Worm (Caenorhabditis elegans) whole organism, L1 larva: ENCODE data around the gene C06A1.6.
A peak's percentile ranks its signal among the peaks of the same experiment; 100 is the strongest.

Source experiments
- C04F5.9 ChIP-seq: sonication (generic microtip); optimal IDR thresholded peaks from 2 replicates; lab custom pipeline; 2016; ENCODE audit warnings: missing genetic modification characterization, missing compliant biosample characterization
- C16A3.4 ChIP-seq: fragments of 150-350 bp; optimal IDR thresholded peaks from 2 replicates; lab custom pipeline; 2014; ENCODE audit warnings: missing biosample characterization, missing genetic modification characterization
- C34B4.2 ChIP-seq: sonication (generic microtip); optimal IDR thresholded peaks from 2 replicates; lab custom pipeline; 2017; ENCODE audit warnings: mild to moderate bottlenecking, missing genetic modification characterization, missing compliant biosample characterization
- F16B12.6 ChIP-seq: fragments of 150-350 bp; optimal IDR thresholded peaks from 2 replicates; lab custom pipeline; 2014; ENCODE audit warnings: missing biosample characterization, missing genetic modification characterization
- aly-2 ChIP-seq: fragments of 150-350 bp; optimal IDR thresholded peaks from 2 replicates; lab custom pipeline; 2014; ENCODE audit warnings: missing biosample characterization, missing genetic modification characterization
- blmp-1 ChIP-seq: fragments of 150-350 bp; optimal IDR thresholded peaks from 2 replicates; lab custom pipeline; 2014; ENCODE audit warnings: missing biosample characterization, missing genetic modification characterization
- ceh-8 ChIP-seq: fragments of 200-800 bp; sonication (Bioruptor generic); optimal IDR thresholded peaks from 2 replicates; lab custom pipeline; 2018; ENCODE audit warnings: mild to moderate bottlenecking, missing genetic modification characterization, moderate library complexity, missing compliant biosample characterization
- ceh-82 ChIP-seq, 3 experiments: fragments of 150-350 bp in 1 of 3; sonication (generic microtip) in 2 of 3; optimal IDR thresholded peaks; 2 replicates each; lab custom pipeline; 2014 to 2017; ENCODE audit warnings: missing biosample characterization in 3 of 3, missing genetic modification characterization in 3 of 3
- dpl-1 ChIP-seq, 3 experiments: fragments of 150-350 bp in 2 of 3; sonication (generic microtip) in 1 of 3; optimal IDR thresholded peaks; 2 replicates each; lab custom pipeline; 2014 to 2017; ENCODE audit warnings: missing biosample characterization in 3 of 3, missing genetic modification characterization in 3 of 3, missing genetic modification reagents in 3 of 3
- efl-1 ChIP-seq, 4 experiments: fragments of 150-350 bp; optimal IDR thresholded peaks in 3 of 4; peaks in 1 of 4; 1 replicate in 1 of 4; 2 replicates in 3 of 4; lab custom pipeline; 2014; ENCODE audit warnings: missing biosample characterization in 2 of 4, missing genetic modification characterization in 2 of 4, missing genetic modification reagents in 2 of 4
- elt-3 ChIP-seq, 6 experiments: fragments of 150-350 bp in 1 of 6; sonication (generic microtip); optimal IDR thresholded peaks; 2 replicates each; lab custom pipeline; 2017 to 2018; ENCODE audit warnings: missing biosample characterization in 6 of 6, missing genetic modification characterization in 6 of 6, inconsistent platforms in 1 of 6
- fkh-10 ChIP-seq: sonication (generic microtip); optimal IDR thresholded peaks from 2 replicates; lab custom pipeline; 2017; ENCODE audit warnings: missing biosample characterization, missing genetic modification reagents, missing genetic modification characterization
- grh-1 ChIP-seq: fragments of 200-800 bp; sonication (Bioruptor generic); IDR thresholded peaks from 2 replicates; pipeline ENCODE4 v1.3.6; 2022; ENCODE audit warnings: missing genetic modification reagents, missing genetic modification characterization, missing compliant biosample characterization
- hlh-17 ChIP-seq: fragments of 200-800 bp; sonication (Bioruptor generic); optimal IDR thresholded peaks from 2 replicates; lab custom pipeline; 2018; ENCODE audit warnings: missing genetic modification characterization, mild to moderate bottlenecking, missing compliant biosample characterization, moderate library complexity, borderline replicate concordance
- hlh-4 ChIP-seq: sonication (generic microtip); optimal IDR thresholded peaks from 2 replicates; lab custom pipeline; 2016; ENCODE audit warnings: mild to moderate bottlenecking, missing genetic modification characterization, missing compliant biosample characterization
- irx-1 ChIP-seq: sonication (generic microtip); optimal IDR thresholded peaks from 2 replicates; lab custom pipeline; 2016; ENCODE audit warnings: missing genetic modification characterization, missing compliant biosample characterization
- isw-1 ChIP-seq: fragments of 200-800 bp; sonication (Bioruptor generic); IDR thresholded peaks from 2 replicates; pipeline ENCODE4 v1.3.6; 2022; ENCODE audit warnings: missing genetic modification characterization, missing compliant biosample characterization
- lin-13 ChIP-seq: fragments of 150-350 bp; optimal IDR thresholded peaks from 2 replicates; lab custom pipeline; 2014; ENCODE audit warnings: missing biosample characterization, missing genetic modification reagents, missing genetic modification characterization
- lin-14 ChIP-seq: fragments of 200-800 bp; sonication (Bioruptor generic); optimal IDR thresholded peaks from 2 replicates; lab custom pipeline; 2018; ENCODE audit warnings: mild to moderate bottlenecking, missing genetic modification characterization, moderate library complexity, missing compliant biosample characterization
- lin-35 ChIP-seq, 2 experiments: fragments of 150-350 bp; optimal IDR thresholded peaks; 2 replicates each; lab custom pipeline; 2014; ENCODE audit warnings: missing biosample characterization in 2 of 2, missing genetic modification characterization in 2 of 2, missing genetic modification reagents in 2 of 2
- lin-39 ChIP-seq: fragments of 150-350 bp; optimal IDR thresholded peaks from 2 replicates; lab custom pipeline; 2014; ENCODE audit warnings: missing biosample characterization, missing genetic modification reagents, missing genetic modification characterization
- lir-3 ChIP-seq: sonication (generic microtip); optimal IDR thresholded peaks from 2 replicates; lab custom pipeline; 2016; ENCODE audit warnings: mild to moderate bottlenecking, missing genetic modification characterization, moderate library complexity, missing compliant biosample characterization; ENCODE audit not compliant: poor library complexity
- lsy-2 ChIP-seq, 2 experiments: fragments of 150-350 bp; optimal IDR thresholded peaks; 2 replicates each; lab custom pipeline; 2014; ENCODE audit warnings: missing biosample characterization in 2 of 2, missing genetic modification characterization in 2 of 2
- nhr-11 ChIP-seq: fragments of 150-350 bp; optimal IDR thresholded peaks from 2 replicates; lab custom pipeline; 2014; ENCODE audit warnings: missing biosample characterization, missing genetic modification characterization
- nhr-19 ChIP-seq: fragments of 200-800 bp; sonication (Bioruptor generic); conservative IDR thresholded peaks from 2 replicates; pipeline ENCODE4 v1.3.6; 2022; ENCODE audit warnings: missing genetic modification characterization, missing compliant biosample characterization
- nhr-237 ChIP-seq: fragments of 150-350 bp; optimal IDR thresholded peaks from 2 replicates; lab custom pipeline; 2014; ENCODE audit warnings: missing biosample characterization, missing genetic modification characterization
- nhr-47 ChIP-seq: sonication (generic microtip); optimal IDR thresholded peaks from 2 replicates; lab custom pipeline; 2016; ENCODE audit warnings: mild to moderate bottlenecking, missing genetic modification characterization, moderate library complexity, missing compliant biosample characterization
- nhr-71 ChIP-seq: sonication (generic microtip); optimal IDR thresholded peaks from 2 replicates; lab custom pipeline; 2016; ENCODE audit warnings: mild to moderate bottlenecking, missing genetic modification characterization, moderate library complexity, missing compliant biosample characterization
- nhr-85 ChIP-seq: sonication (generic microtip); peaks from one replicate; lab custom pipeline; 2016; ENCODE audit warnings: missing genetic modification characterization, inconsistent platforms, missing compliant biosample characterization
- nhr-90 ChIP-seq: sonication (generic microtip); optimal IDR thresholded peaks from 2 replicates; lab custom pipeline; 2016; ENCODE audit warnings: mild to moderate bottlenecking, missing genetic modification characterization, missing compliant biosample characterization; ENCODE audit not compliant: poor library complexity
- pag-3 ChIP-seq: sonication (generic microtip); optimal IDR thresholded peaks from 2 replicates; lab custom pipeline; 2017; ENCODE audit warnings: missing genetic modification characterization, mild to moderate bottlenecking, missing compliant biosample characterization, antibody characterized with exemption, borderline replicate concordance; ENCODE audit not compliant: insufficient read depth
- pax-3 ChIP-seq: fragments of 200-800 bp; sonication (Bioruptor generic); optimal IDR thresholded peaks from 2 replicates; lab custom pipeline; 2018; ENCODE audit warnings: mild to moderate bottlenecking, missing genetic modification characterization, moderate library complexity, missing compliant biosample characterization
- rnt-1 ChIP-seq: sonication (generic microtip); optimal IDR thresholded peaks from 2 replicates; lab custom pipeline; 2016; ENCODE audit warnings: mild to moderate bottlenecking, missing genetic modification characterization, moderate library complexity, missing compliant biosample characterization
- snpc-4 ChIP-seq: fragments of 150-350 bp; optimal IDR thresholded peaks from 2 replicates; lab custom pipeline; 2014; ENCODE audit warnings: missing biosample characterization, missing genetic modification characterization
- snu-23 ChIP-seq: sonication (generic microtip); optimal IDR thresholded peaks from 2 replicates; lab custom pipeline; 2016; ENCODE audit warnings: missing genetic modification characterization, missing compliant biosample characterization
- tbx-2 ChIP-seq: sonication (generic microtip); optimal IDR thresholded peaks from 2 replicates; lab custom pipeline; 2016; ENCODE audit warnings: missing genetic modification characterization, missing compliant biosample characterization
- unc-30 ChIP-seq: sonication (generic microtip); optimal IDR thresholded peaks from 2 replicates; lab custom pipeline; 2017; ENCODE audit warnings: missing biosample characterization, missing genetic modification characterization
- unc-86 ChIP-seq: sonication (generic microtip); optimal IDR thresholded peaks from 2 replicates; lab custom pipeline; 2016; ENCODE audit warnings: missing genetic modification characterization, missing compliant biosample characterization
- xbp-1 ChIP-seq: sonication (generic microtip); optimal IDR thresholded peaks from 2 replicates; lab custom pipeline; 2016; ENCODE audit warnings: missing genetic modification characterization, missing compliant biosample characterization
- zag-1 ChIP-seq: fragments of 150-350 bp; optimal IDR thresholded peaks from 2 replicates; lab custom pipeline; 2014; ENCODE audit warnings: missing biosample characterization, missing genetic modification characterization
- zip-4 ChIP-seq: fragments of 200-800 bp; sonication (Bioruptor generic); optimal IDR thresholded peaks from 2 replicates; lab custom pipeline; 2018; ENCODE audit warnings: mild to moderate bottlenecking, missing genetic modification characterization, moderate library complexity, missing compliant biosample characterization

Gene C06A1.6

DNA sequence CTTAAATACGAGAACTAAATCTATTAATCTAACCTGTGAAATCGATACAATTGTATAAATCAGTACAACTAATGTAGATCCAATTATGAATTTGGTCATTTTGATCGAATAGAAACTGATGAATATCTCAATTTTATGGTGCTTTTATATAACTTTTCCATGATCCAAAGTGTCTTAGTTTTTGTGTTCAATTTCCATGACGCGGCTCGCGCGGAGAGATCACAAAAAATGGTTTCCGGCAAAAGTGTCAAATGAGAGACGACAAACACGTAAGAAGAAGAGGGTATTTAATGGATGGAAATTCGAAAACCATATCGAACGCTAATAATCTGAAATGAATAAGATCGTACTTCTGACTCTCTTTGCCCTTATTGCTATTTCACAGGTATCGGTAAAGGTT lies at the start of gene C06A1.6, which contains the start of gene C06A1.7:
Gene C06A1.6, minus strand, starts transcription at position 101 of the 400 bp plus-strand sequence.
Gene C06A1.7, plus strand, starts transcription at position 314 of the 400 bp plus-strand sequence.
- TF ChIP-seq C04F5.9 (tag; lab: Kevin White, UChicago) (no peak), rnt-1 (no peak), nhr-237 (no peak), efl-1 (optimal IDR thresholded peaks at IDR 0.05; lab: Kevin White, UChicago) (no peak), efl-1 (GFP tag; optimal IDR thresholded peaks at IDR 0.05 in 1 of 2; lab: Kevin White, UChicago) (peak in 1 of 2 experiments; percentile 30), zip-4 (GFP tag; lab: Kevin White, UChicago) (no peak), lin-39 (tag; lab: Kevin White, UChicago) (no peak), nhr-90 (tag; lab: Kevin White, UChicago) (no peak)

DNA sequence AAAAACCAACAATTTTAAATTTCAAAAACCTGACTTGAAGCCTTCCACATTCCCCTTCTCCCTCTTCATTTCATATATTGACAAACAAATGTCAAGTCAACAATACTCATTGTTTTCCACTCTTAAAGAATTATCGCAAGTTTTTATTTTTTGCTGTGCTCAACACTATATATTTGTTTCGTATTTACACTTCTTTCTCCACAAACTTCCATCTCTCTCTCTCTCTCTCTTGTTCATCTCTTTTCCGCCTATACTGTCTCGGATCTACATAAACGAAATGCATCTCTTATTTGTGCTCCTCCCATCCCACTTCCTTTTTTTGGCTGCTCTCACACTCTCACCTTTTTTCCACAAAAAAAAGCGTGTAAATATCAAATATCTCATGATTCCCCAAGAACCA lies 48.3 kb upstream of the C06A1.6 start, which contains the start of gene C14A4.12:
Gene C14A4.12, plus strand, starts transcription at position 301 of the 400 bp plus-strand sequence.
- no peak for TF ChIP-seq nhr-11 (tag; lab: Kevin White, UChicago)
- no peak for TF ChIP-seq nhr-47
- no peak for TF ChIP-seq C34B4.2 (tag; lab: Kevin White, UChicago)
- no peak for TF ChIP-seq ceh-82 (tag; optimal IDR thresholded peaks at IDR 0.05; lab: Kevin White, UChicago)
- no peak for TF ChIP-seq fkh-10 (GFP tag; lab: Kevin White, UChicago)
- no peak for TF ChIP-seq lir-3 (tag; lab: Kevin White, UChicago)
- TF ChIP-seq tbx-2 (tag; lab: Kevin White, UChicago), result no peak
- no peak for TF ChIP-seq pax-3 (tag; lab: Kevin White, UChicago)
- no peak for TF ChIP-seq nhr-71 (tag; lab: Kevin White, UChicago)
- no peak for TF ChIP-seq ceh-8 (GFP tag; lab: Kevin White, UChicago)
- no peak for TF ChIP-seq elt-3 (tag; optimal IDR thresholded peaks at IDR 0.05; lab: Kevin White, UChicago)
- TF ChIP-seq zag-1 (tag; lab: Kevin White, UChicago), result no peak
- no peak for TF ChIP-seq hlh-17 (GFP tag; lab: Kevin White, UChicago)
- TF ChIP-seq xbp-1 (tag; lab: Kevin White, UChicago), result no peak
- no peak for TF ChIP-seq isw-1 (GFP tag; lab: Robert Waterston, UW)
- TF ChIP-seq irx-1 (tag; lab: Kevin White, UChicago), result no peak
- TF ChIP-seq lin-14, result no peak
- no peak for TF ChIP-seq snpc-4 (tag; lab: Kevin White, UChicago)
- TF ChIP-seq aly-2 (tag; lab: Kevin White, UChicago), result no peak
- TF ChIP-seq, all 84 proteins: peak for 0

DNA sequence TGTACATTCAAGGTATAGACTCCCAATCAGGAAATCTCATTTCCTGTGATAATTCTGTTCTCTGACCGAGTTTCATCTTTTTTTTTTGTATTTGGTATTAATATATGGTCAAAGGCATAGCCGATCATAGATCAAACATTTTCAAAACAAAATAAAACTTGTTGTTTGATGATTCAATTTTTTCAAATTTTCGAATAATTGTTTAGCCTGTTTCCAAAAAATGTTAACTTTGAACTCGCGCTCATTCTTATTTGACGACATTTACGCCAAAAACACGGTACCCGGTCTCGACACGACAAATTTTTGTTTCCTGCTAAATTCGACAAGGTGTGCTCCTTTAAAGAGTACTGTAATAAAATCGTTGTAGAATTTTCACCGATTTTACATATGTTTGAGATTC lies 44.3 kb upstream of the C06A1.6 start:
- no peak for TF ChIP-seq grh-1 (GFP tag; lab: Robert Waterston, UW)
- no peak for TF ChIP-seq efl-1 (optimal IDR thresholded peaks at IDR 0.05; lab: Kevin White, UChicago)
- TF ChIP-seq efl-1 (GFP tag; optimal IDR thresholded peaks at IDR 0.05 in 1 of 2; lab: Kevin White, UChicago), result peak in 1 of 2 experiments; percentile 65
- no peak for TF ChIP-seq unc-86 (tag; lab: Kevin White, UChicago)

DNA sequence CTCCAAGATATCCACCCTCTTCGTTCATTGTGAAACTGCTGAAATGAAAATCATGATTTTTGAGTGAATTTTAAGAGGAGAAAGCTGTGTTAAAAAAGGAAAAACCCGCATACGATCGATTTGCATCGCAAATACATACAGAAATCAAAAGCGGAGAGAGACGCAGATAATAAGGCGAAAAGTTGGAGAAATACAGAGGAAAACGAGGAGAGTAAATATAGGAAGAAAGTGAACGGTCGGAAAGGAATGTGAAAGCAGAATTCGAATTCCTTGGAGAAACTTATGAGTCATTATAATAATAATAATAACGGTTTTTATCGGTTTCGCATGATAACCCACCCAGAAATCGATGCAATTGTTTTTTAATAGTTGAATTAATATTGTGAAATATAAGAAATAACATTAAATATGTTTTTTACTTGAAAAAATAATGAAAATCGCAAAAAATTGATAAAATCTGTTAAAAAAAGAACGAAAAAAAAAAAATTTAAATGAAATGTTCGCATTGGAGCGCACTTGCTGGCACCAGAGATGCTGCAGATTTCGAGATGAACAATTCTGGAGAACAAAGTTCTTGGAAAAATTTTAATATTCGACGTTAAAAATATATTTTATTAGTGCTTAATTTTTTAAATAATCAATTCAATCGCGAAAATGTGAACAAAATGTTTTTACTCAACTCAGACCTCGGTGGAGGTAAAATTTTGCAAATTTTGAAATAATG lies 42.9 kb upstream of the C06A1.6 start, which contains the start of gene ccm-3:
Gene ccm-3, minus strand, starts transcription at position 38 of the 724 bp plus-strand sequence.
- peak; percentile 98 for TF ChIP-seq blmp-1 (tag; lab: Kevin White, UChicago)
- peak; percentile 63 for TF ChIP-seq lin-14
- peak; percentile 26 to 62 (median 34) for TF ChIP-seq dpl-1 (GFP tag; optimal IDR thresholded peaks at IDR 0.05; lab: Kevin White, UChicago)
- peak; percentile 23 for TF ChIP-seq xbp-1 (tag; lab: Kevin White, UChicago)
- TF ChIP-seq unc-30 (tag; lab: Kevin White, UChicago), result no peak
- peak in 2 of 3 experiments; percentile 15 to 54 for TF ChIP-seq ceh-82 (tag; optimal IDR thresholded peaks at IDR 0.05; lab: Kevin White, UChicago)
- peak; percentile 42 for TF ChIP-seq rnt-1
- peak; percentile 3 for TF ChIP-seq F16B12.6 (tag; lab: Kevin White, UChicago)
- no peak for TF ChIP-seq zag-1 (tag; lab: Kevin White, UChicago)
- TF ChIP-seq lin-35 (GFP tag; optimal IDR thresholded peaks at IDR 0.05; lab: Kevin White, UChicago), result peak; percentile 46 to 51
- TF ChIP-seq nhr-71 (tag; lab: Kevin White, UChicago), result peak; percentile 52
- peak; percentile 11 for TF ChIP-seq snu-23 (GFP tag; lab: Kevin White, UChicago)
- TF ChIP-seq unc-86 (tag; lab: Kevin White, UChicago), result peak; percentile 1
- TF ChIP-seq lsy-2 (tag; optimal IDR thresholded peaks at IDR 0.05; lab: Kevin White, UChicago), result peak; percentile 15 to 77
- TF ChIP-seq nhr-47, result peak; percentile 30
- no peak for TF ChIP-seq nhr-237
- peak; percentile 3 for TF ChIP-seq fkh-10 (GFP tag; lab: Kevin White, UChicago)
- peak; percentile 43 to 52 for TF ChIP-seq efl-1 (optimal IDR thresholded peaks at IDR 0.05; lab: Kevin White, UChicago)
- peak in 1 of 2 experiments; percentile 45 for TF ChIP-seq efl-1 (GFP tag; optimal IDR thresholded peaks at IDR 0.05 in 1 of 2; lab: Kevin White, UChicago)
- no peak for TF ChIP-seq nhr-85 (tag; lab: Kevin White, UChicago)
- TF ChIP-seq C16A3.4 (tag; lab: Kevin White, UChicago), result peak; percentile 50
- no peak for TF ChIP-seq hlh-4 (tag; lab: Kevin White, UChicago)
- no peak for TF ChIP-seq irx-1 (tag; lab: Kevin White, UChicago)
- 0 out of 2 replicates have a peak, but pooled peaks have one; percentile 22 for TF ChIP-seq nhr-19 (GFP tag; lab: Robert Waterston, UW)
- no peak for TF ChIP-seq pag-3 (tag; lab: Kevin White, UChicago)
- TF ChIP-seq lin-13 (GFP tag; lab: Kevin White, UChicago), result peak; percentile 17
